Fruit fly (Drosophila melanogaster): ENCODE measurements around the gene CG8086.
A peak's percentile ranks its signal among the peaks of the same experiment; 100 is the strongest.

Gene CG8086

dm6 chr2L:8211070-8211469, 46.2 kb downstream of the CG8086 start, which contains the start of gene Ssb-c31a (continued):
- TF ChIP-seq CG30431 (GFP tag; optimal IDR thresholded peaks at IDR 0.05) = no peak
- no peak for TF ChIP-seq NC2α (GFP tag; optimal IDR thresholded peaks at IDR 0.05)
- peak; percentile 72 for TF ChIP-seq NfI (GFP tag; optimal IDR thresholded peaks at IDR 0.05)
- no peak for TF ChIP-seq ssp (GFP tag; IDR thresholded peaks at IDR 0.05)
- peak; percentile 33 for TF ChIP-seq bab2 (GFP tag; optimal IDR thresholded peaks at IDR 0.05)
- TF ChIP-seq ind (GFP tag; optimal IDR thresholded peaks at IDR 0.05) = peak; percentile 58
- peak; percentile 88 for TF ChIP-seq onecut (GFP tag; IDR thresholded peaks at IDR 0.05)
- no peak for TF ChIP-seq CkIIα-i1 (GFP tag; IDR thresholded peaks at IDR 0.05)
- TF ChIP-seq sens-2 (GFP tag; IDR thresholded peaks at IDR 0.05) = no peak
- peak; percentile 11 for TF ChIP-seq CG7271 (tag; optimal IDR thresholded peaks at IDR 0.05)
- no peak for TF ChIP-seq Tbp (GFP tag; optimal IDR thresholded peaks at IDR 0.05)
- TF ChIP-seq trh (GFP tag; optimal IDR thresholded peaks at IDR 0.05) = no peak
- peak; percentile 89 for TF ChIP-seq Med (GFP tag)
- TF ChIP-seq CG1529 (GFP tag; optimal IDR thresholded peaks at IDR 0.05) = peak; percentile 23
- TF ChIP-seq CG11398 (GFP tag; optimal IDR thresholded peaks at IDR 0.05) = no peak
- peak; percentile 82 for TF ChIP-seq stwl (tag; optimal IDR thresholded peaks at IDR 0.05)
- TF ChIP-seq Fer3 (tag; optimal IDR thresholded peaks at IDR 0.05) = peak; percentile 11
- peak; percentile 9 for TF ChIP-seq cg (GFP tag; optimal IDR thresholded peaks at IDR 0.05)
- TF ChIP-seq dan (GFP tag; IDR thresholded peaks at IDR 0.05) = no peak
- TF ChIP-seq CG4730 (GFP tag; IDR thresholded peaks at IDR 0.05) = no peak
- TF ChIP-seq ato (GFP tag; IDR thresholded peaks at IDR 0.05; ENCODE audit: partially characterized antibody) = no peak
- TF ChIP-seq Dbx (GFP tag; IDR thresholded peaks at IDR 0.05) = peak; percentile 63
- peak; percentile 29; the same call in 1 of the 3 replicates for TF ChIP-seq CG34422 (GFP tag; IDR thresholded peaks at IDR 0.05)
- TF ChIP-seq BEAF-32 (GFP tag; optimal IDR thresholded peaks at IDR 0.05) = peak; percentile 85
- no peak for TF ChIP-seq ap (GFP tag; IDR thresholded peaks at IDR 0.05)
- no peak for TF ChIP-seq dimm (GFP tag; IDR thresholded peaks at IDR 0.05)
- TF ChIP-seq CG7987 (GFP tag; optimal IDR thresholded peaks at IDR 0.05) = no peak
- 0 out of 2 replicates have a peak, but pooled peaks have one; percentile 16 for TF ChIP-seq HLH3B (GFP tag; IDR thresholded peaks at IDR 0.05)
- TF ChIP-seq CG32532 (GFP tag; IDR thresholded peaks at IDR 0.05) = 0 out of 2 replicates have a peak, but pooled peaks have one; percentile 17
- no peak for TF ChIP-seq Mrtf (GFP tag; IDR thresholded peaks at IDR 0.05)
- TF ChIP-seq CG4328 (GFP tag; optimal IDR thresholded peaks at IDR 0.05) = peak; percentile 59
- peak; percentile 58 for TF ChIP-seq Fer1 (GFP tag; optimal IDR thresholded peaks at IDR 0.05)
- TF ChIP-seq pb (GFP tag; optimal IDR thresholded peaks at IDR 0.05) = no peak
- TF ChIP-seq CG17186 (GFP tag; optimal IDR thresholded peaks at IDR 0.05) = peak; percentile 13
- TF ChIP-seq CG2889 (GFP tag; IDR thresholded peaks at IDR 0.05) = no peak
- no peak for TF ChIP-seq jing (GFP tag; optimal IDR thresholded peaks at IDR 0.05)
- TF ChIP-seq Rfx (GFP tag; IDR thresholded peaks at IDR 0.05) = peak; percentile 64
- TF ChIP-seq CG10274 (GFP tag; optimal IDR thresholded peaks at IDR 0.05) = no peak
- no peak; the same call in 1 of the 2 replicates for TF ChIP-seq vvl (GFP tag; IDR thresholded peaks at IDR 0.05)
- no peak for TF ChIP-seq abd-A (tag; optimal IDR thresholded peaks at IDR 0.05)
- TF ChIP-seq CG3407 (GFP tag; optimal IDR thresholded peaks at IDR 0.05) = peak; percentile 18
- no peak for TF ChIP-seq D19A (tag; optimal IDR thresholded peaks at IDR 0.05)
- TF ChIP-seq CG16813 (GFP tag; IDR thresholded peaks at IDR 0.05; ENCODE audit: partially characterized antibody) = peak; percentile 79
- no peak for TF ChIP-seq CG14050 (GFP tag; IDR thresholded peaks at IDR 0.05)
- TF ChIP-seq knrl (GFP tag; IDR thresholded peaks at IDR 0.05; ENCODE audit: partially characterized antibody) = peak; percentile 82
- TF ChIP-seq tup (GFP tag; optimal IDR thresholded peaks at IDR 0.05) = peak; percentile 28
- peak; percentile 50 for TF ChIP-seq CG15514 (GFP tag; optimal IDR thresholded peaks at IDR 0.05)
- peak; percentile 15 for TF ChIP-seq Fer2 (tag; optimal IDR thresholded peaks at IDR 0.05)
- TF ChIP-seq CG18011 (GFP tag; optimal IDR thresholded peaks at IDR 0.05) = peak; percentile 20
- TF ChIP-seq CG16815 (GFP tag; optimal IDR thresholded peaks at IDR 0.05) = peak; percentile 10
- no peak for TF ChIP-seq psq (GFP tag; optimal IDR thresholded peaks at IDR 0.05)
- TF ChIP-seq ro (GFP tag; IDR thresholded peaks at IDR 0.05) = no peak

All from whole organism, embryonic.